Comparison of ENCODE assay signal across 1 fruit fly cellular context in genomic region chr2L:18957142-18957674, dm6.
TF ChIP-seq lines count a peak whose summit lies in the region.

Bhmt (minus strand) TSS chr2L:18957311.

TF ChIP-seq in whole organism, embryonic, 481 proteins besides CTCF, POLR2A, EP300 and RAD21 (continued from another document and continues in another):
- TF ChIP-seq CG16815 (GFP tag; optimal IDR thresholded peaks at IDR 0.05; lab: Kevin White, UChicago) (no peak), CG4360 (GFP tag; IDR thresholded peaks at IDR 0.05; lab: Robert Waterston, UW) (no peak), jumu (GFP tag; optimal IDR thresholded peaks at IDR 0.05; lab: Kevin White, UChicago) (no peak), CG1603 (tag; optimal IDR thresholded peaks at IDR 0.05; lab: Kevin White, UChicago) (no peak), seq (GFP tag; IDR thresholded peaks at IDR 0.05; lab: Robert Waterston, UW) (peak; percentile 64), dan (GFP tag; IDR thresholded peaks at IDR 0.05; lab: Robert Waterston, UW) (no peak), chinmo (GFP tag; IDR thresholded peaks at IDR 0.05; lab: Robert Waterston, UW; ENCODE audit: partially characterized antibody) (no peak), Xbp1 (GFP tag; optimal IDR thresholded peaks at IDR 0.05; lab: Kevin White, UChicago) (peak; percentile 57), ham (GFP tag; IDR thresholded peaks at IDR 0.05; lab: Robert Waterston, UW) (no peak), tup (GFP tag; optimal IDR thresholded peaks at IDR 0.05; lab: Kevin White, UChicago) (no peak), Camta (GFP tag; optimal IDR thresholded peaks at IDR 0.05; lab: Kevin White, UChicago) (no peak), Atf6 (GFP tag; IDR thresholded peaks at IDR 0.05; lab: Robert Waterston, UW) (peak; percentile 73), Poxn (GFP tag; IDR thresholded peaks at IDR 0.05; lab: Robert Waterston, UW) (0 out of 2 replicates have a peak, but pooled peaks have one; percentile 23), gt (GFP tag; IDR thresholded peaks at IDR 0.05; lab: Robert Waterston, UW) (no peak), Sox100B (GFP tag; optimal IDR thresholded peaks at IDR 0.05; lab: Kevin White, UChicago) (peak; percentile 56), D19B (GFP tag; optimal IDR thresholded peaks at IDR 0.05; lab: Kevin White, UChicago) (peak; percentile 53), Neu2 (GFP tag; optimal IDR thresholded peaks at IDR 0.05; lab: Kevin White, UChicago; ENCODE audit: borderline replicate concordance) (no peak), CG8290 (GFP tag; optimal IDR thresholded peaks at IDR 0.05; lab: Kevin White, UChicago) (no peak), CG8290 (tag; optimal IDR thresholded peaks at IDR 0.05; lab: Kevin White, UChicago) (peak in 1 of 2 experiments; percentile 2), dmrt99B (tag; optimal IDR thresholded peaks at IDR 0.05; lab: Kevin White, UChicago) (peak; percentile 71), br (optimal IDR thresholded peaks at IDR 0.05; lab: Kevin White, UChicago) (no peak), phol (tag; optimal IDR thresholded peaks at IDR 0.05; lab: Kevin White, UChicago) (peak; percentile 53), YL-1 (GFP tag; optimal IDR thresholded peaks at IDR 0.05; lab: Kevin White, UChicago) (peak; percentile 29), dimm (GFP tag; IDR thresholded peaks at IDR 0.05; lab: Robert Waterston, UW) (no peak), TFAM (GFP tag; optimal IDR thresholded peaks at IDR 0.05; lab: Kevin White, UChicago) (no peak), onecut (GFP tag; IDR thresholded peaks at IDR 0.05; lab: Robert Waterston, UW) (no peak), Dbx (GFP tag; IDR thresholded peaks at IDR 0.05; lab: Robert Waterston, UW) (peak; percentile 78; the same call in 2 of the 3 replicates), gsb (GFP tag; IDR thresholded peaks at IDR 0.05; lab: Robert Waterston, UW) (0 out of 2 replicates have a peak, but pooled peaks have one; percentile 57), CkIIα-i1 (GFP tag; IDR thresholded peaks at IDR 0.05; lab: Robert Waterston, UW) (no peak), CG12071 (GFP tag; optimal IDR thresholded peaks at IDR 0.05; lab: Kevin White, UChicago) (peak; percentile 13), usp (GFP tag; optimal IDR thresholded peaks at IDR 0.05; lab: Kevin White, UChicago) (no peak), tll (GFP tag; optimal IDR thresholded peaks at IDR 0.05; lab: Kevin White, UChicago) (no peak), Dref (GFP tag; IDR thresholded peaks at IDR 0.05; lab: Robert Waterston, UW) (no peak), hb (GFP tag; IDR thresholded peaks at IDR 0.05; lab: Robert Waterston, UW; ENCODE audit: partially characterized antibody) (no peak), kay (GFP tag; optimal IDR thresholded peaks at IDR 0.05; lab: Kevin White, UChicago) (no peak), Mrtf (GFP tag; IDR thresholded peaks at IDR 0.05; lab: Robert Waterston, UW) (peak; percentile 56; the same call in 1 of the 3 replicates), CG1024 (GFP tag; IDR thresholded peaks at IDR 0.05; lab: Robert Waterston, UW) (peak; percentile 42; the same call in 1 of the 2 replicates), CG13123 (GFP tag; optimal IDR thresholded peaks at IDR 0.05; lab: Kevin White, UChicago) (no peak), her (GFP tag; optimal IDR thresholded peaks at IDR 0.05; lab: Kevin White, UChicago) (no peak), CG15269 (tag; optimal IDR thresholded peaks at IDR 0.05; lab: Kevin White, UChicago) (peak; percentile 87), CG17385 (GFP tag; optimal IDR thresholded peaks at IDR 0.05; lab: Kevin White, UChicago) (peak; percentile 62), Trl (optimal IDR thresholded peaks at IDR 0.05; lab: Kevin White, UChicago) (no peak), Trl (GFP tag; optimal IDR thresholded peaks at IDR 0.05; lab: Kevin White, UChicago) (no peak), gro (GFP tag; optimal IDR thresholded peaks at IDR 0.05; lab: Kevin White, UChicago) (no peak), CG10209 (GFP tag; optimal IDR thresholded peaks at IDR 0.05; lab: Kevin White, UChicago) (peak; percentile 54), Oaz (GFP tag; IDR thresholded peaks at IDR 0.05; lab: Robert Waterston, UW) (no peak), CG11504 (tag; optimal IDR thresholded peaks at IDR 0.05; lab: Kevin White, UChicago) (no peak), CG13296 (GFP tag; optimal IDR thresholded peaks at IDR 0.05; lab: Kevin White, UChicago) (peak; percentile 78), CG4424 (GFP tag; optimal IDR thresholded peaks at IDR 0.05; lab: Kevin White, UChicago) (peak; percentile 45), rib (GFP tag; IDR thresholded peaks at IDR 0.05; lab: Robert Waterston, UW) (peak; percentile 16; the same call in 1 of the 2 replicates), CG3407 (GFP tag; optimal IDR thresholded peaks at IDR 0.05; lab: Kevin White, UChicago) (peak; percentile 8), ttk (GFP tag; IDR thresholded peaks at IDR 0.05; lab: Robert Waterston, UW) (no peak), D (optimal IDR thresholded peaks at IDR 0.05; lab: Kevin White, UChicago) (no peak), D (GFP tag; optimal IDR thresholded peaks at IDR 0.05; lab: Kevin White, UChicago) (peak; percentile 5), Fer1 (GFP tag; optimal IDR thresholded peaks at IDR 0.05; lab: Kevin White, UChicago) (peak; percentile 76), CG6854 (GFP tag; optimal IDR thresholded peaks at IDR 0.05; lab: Kevin White, UChicago) (peak; percentile 59), Sin3A (optimal IDR thresholded peaks at IDR 0.05; lab: Kevin White, UChicago) (no peak), gcm2 (GFP tag; optimal IDR thresholded peaks at IDR 0.05; lab: Kevin White, UChicago) (no peak), CG10147 (GFP tag; optimal IDR thresholded peaks at IDR 0.05; lab: Kevin White, UChicago) (peak; percentile 65), NC2β (GFP tag; optimal IDR thresholded peaks at IDR 0.05; lab: Kevin White, UChicago) (no peak), tna (GFP tag; IDR thresholded peaks at IDR 0.05; lab: Robert Waterston, UW; ENCODE audit: partially characterized antibody) (no peak), CG14050 (GFP tag; IDR thresholded peaks at IDR 0.05; lab: Robert Waterston, UW) (peak; percentile 31; the same call in 1 of the 3 replicates), sc (optimal IDR thresholded peaks at IDR 0.05; lab: Kevin White, UChicago) (no peak), sc (GFP tag; optimal IDR thresholded peaks at IDR 0.05; lab: Kevin White, UChicago) (no peak), CG34376 (GFP tag; optimal IDR thresholded peaks at IDR 0.05; lab: Kevin White, UChicago) (peak; percentile 43), pum (GFP tag; optimal IDR thresholded peaks at IDR 0.05; lab: Kevin White, UChicago) (no peak), trem (tag; optimal IDR thresholded peaks at IDR 0.05; lab: Kevin White, UChicago) (peak; percentile 33), eve (GFP tag; optimal IDR thresholded peaks at IDR 0.05; lab: Kevin White, UChicago) (no peak), Kr (GFP tag; optimal IDR thresholded peaks at IDR 0.05; lab: Kevin White, UChicago) (no peak), CG11247 (GFP tag; IDR thresholded peaks at IDR 0.05; lab: Robert Waterston, UW) (peak; percentile 74), CG7839 (tag; optimal IDR thresholded peaks at IDR 0.05; lab: Kevin White, UChicago) (peak; percentile 84), twi (tag; optimal IDR thresholded peaks at IDR 0.05; lab: Kevin White, UChicago) (peak; percentile 28), CG17912 (GFP tag; optimal IDR thresholded peaks at IDR 0.05; lab: Kevin White, UChicago) (no peak), Sry-β (GFP tag; optimal IDR thresholded peaks at IDR 0.05; lab: Kevin White, UChicago) (no peak), lab (GFP tag; optimal IDR thresholded peaks at IDR 0.05; lab: Kevin White, UChicago) (peak; percentile 89), CG10654 (GFP tag; optimal IDR thresholded peaks at IDR 0.05; lab: Kevin White, UChicago) (peak; percentile 52), repo (GFP tag; optimal IDR thresholded peaks at IDR 0.05; lab: Kevin White, UChicago) (no peak), CG6272 (GFP tag; IDR thresholded peaks at IDR 0.05; lab: Robert Waterston, UW) (0 out of 2 replicates have a peak, but pooled peaks have one; percentile 24), B-H2 (GFP tag; optimal IDR thresholded peaks at IDR 0.05; lab: Kevin White, UChicago) (peak; percentile 46), CG7987 (GFP tag; optimal IDR thresholded peaks at IDR 0.05; lab: Kevin White, UChicago) (peak; percentile 17), Opbp (GFP tag; IDR thresholded peaks at IDR 0.05; lab: Robert Waterston, UW; ENCODE audit: partially characterized antibody) (no peak), vfl (GFP tag; optimal IDR thresholded peaks at IDR 0.05; lab: Kevin White, UChicago) (no peak), CG8478 (optimal IDR thresholded peaks at IDR 0.05; lab: Kevin White, UChicago) (no peak), Usf (GFP tag; optimal IDR thresholded peaks at IDR 0.05; lab: Kevin White, UChicago) (no peak), CG13775 (GFP tag; optimal IDR thresholded peaks at IDR 0.05; lab: Kevin White, UChicago) (peak; percentile 51), CG6254 (GFP tag; optimal IDR thresholded peaks at IDR 0.05; lab: Kevin White, UChicago) (peak; percentile 15), cato (GFP tag; optimal IDR thresholded peaks at IDR 0.05; lab: Kevin White, UChicago; ENCODE audit: borderline replicate concordance) (no peak), prd (optimal IDR thresholded peaks at IDR 0.05; lab: Kevin White, UChicago) (no peak), prd (GFP tag; IDR thresholded peaks at IDR 0.05; lab: Robert Waterston, UW) (peak; percentile 66), hth (optimal IDR thresholded peaks at IDR 0.05; lab: Kevin White, UChicago) (no peak), Hey (tag; optimal IDR thresholded peaks at IDR 0.05; lab: Kevin White, UChicago) (no peak), scrt (GFP tag; optimal IDR thresholded peaks at IDR 0.05; lab: Kevin White, UChicago) (peak; percentile 66), dysf (GFP tag; IDR thresholded peaks at IDR 0.05; lab: Robert Waterston, UW) (peak; percentile 80), Sry-δ (GFP tag; optimal IDR thresholded peaks at IDR 0.05; lab: Kevin White, UChicago) (no peak), CG17186 (GFP tag; optimal IDR thresholded peaks at IDR 0.05; lab: Kevin White, UChicago) (no peak), Fer3 (tag; optimal IDR thresholded peaks at IDR 0.05; lab: Kevin White, UChicago) (peak; percentile 85), CrebB (tag; optimal IDR thresholded peaks at IDR 0.05; lab: Kevin White, UChicago) (peak; percentile 38), aop (GFP tag; IDR thresholded peaks at IDR 0.05; lab: Robert Waterston, UW) (no peak), CG9437 (GFP tag; optimal IDR thresholded peaks at IDR 0.05; lab: Kevin White, UChicago) (peak; percentile 35), CG1792 (GFP tag; optimal IDR thresholded peaks at IDR 0.05; lab: Kevin White, UChicago) (no peak), stc (GFP tag; IDR thresholded peaks at IDR 0.05; lab: Robert Waterston, UW) (peak; percentile 68), luna (GFP tag; optimal IDR thresholded peaks at IDR 0.05; lab: Kevin White, UChicago) (no peak), CG31388 (GFP tag; optimal IDR thresholded peaks at IDR 0.05; lab: Kevin White, UChicago) (no peak), Rfx (GFP tag; IDR thresholded peaks at IDR 0.05; lab: Robert Waterston, UW) (peak; percentile 86), MBD-R2 (GFP tag; IDR thresholded peaks at IDR 0.05; lab: Robert Waterston, UW) (peak; percentile 72), CG12942 (GFP tag; optimal IDR thresholded peaks at IDR 0.05; lab: Kevin White, UChicago) (peak; percentile 11), CG31224 (GFP tag; IDR thresholded peaks at IDR 0.05; lab: Robert Waterston, UW) (peak; percentile 58), zen (tag; optimal IDR thresholded peaks at IDR 0.05; lab: Kevin White, UChicago) (peak; percentile 10), NfI (GFP tag; optimal IDR thresholded peaks at IDR 0.05; lab: Kevin White, UChicago) (peak; percentile 70), BtbVII (GFP tag; optimal IDR thresholded peaks at IDR 0.05; lab: Kevin White, UChicago) (peak; percentile 74), toy (GFP tag; IDR thresholded peaks at IDR 0.05; lab: Robert Waterston, UW) (peak; percentile 40; the same call in 1 of the 2 replicates), Tbp (GFP tag; optimal IDR thresholded peaks at IDR 0.05; lab: Kevin White, UChicago) (no peak), Dip3 (GFP tag; optimal IDR thresholded peaks at IDR 0.05; lab: Kevin White, UChicago) (no peak), dm (GFP tag; optimal IDR thresholded peaks at IDR 0.05; lab: Kevin White, UChicago) (no peak), CG33213 (GFP tag; optimal IDR thresholded peaks at IDR 0.05; lab: Kevin White, UChicago) (no peak), GATAe (GFP tag; conservative IDR thresholded peaks at IDR 0.05; lab: Robert Waterston, UW) (no peak; the same call in 1 of the 2 replicates), al (GFP tag; IDR thresholded peaks at IDR 0.05; lab: Robert Waterston, UW) (peak; percentile 74), corto (GFP tag; optimal IDR thresholded peaks at IDR 0.05; lab: Kevin White, UChicago) (peak; percentile 88), CG7928 (GFP tag; optimal IDR thresholded peaks at IDR 0.05; lab: Kevin White, UChicago) (peak; percentile 6), CG9932 (GFP tag; IDR thresholded peaks at IDR 0.05; lab: Robert Waterston, UW) (peak; percentile 69), fu2 (GFP tag; optimal IDR thresholded peaks at IDR 0.05; lab: Kevin White, UChicago) (no peak), dati (GFP tag; IDR thresholded peaks at IDR 0.05; lab: Robert Waterston, UW) (no peak), bbx (GFP tag; IDR thresholded peaks at IDR 0.05; lab: Robert Waterston, UW; ENCODE audit: partially characterized antibody) (no peak), CG17802 (tag; optimal IDR thresholded peaks at IDR 0.05; lab: Kevin White, UChicago) (no peak), D19A (tag; optimal IDR thresholded peaks at IDR 0.05; lab: Kevin White, UChicago) (peak; percentile 81), org-1 (GFP tag; optimal IDR thresholded peaks at IDR 0.05; lab: Kevin White, UChicago) (peak; percentile 37), CG9797 (GFP tag; optimal IDR thresholded peaks at IDR 0.05; lab: Kevin White, UChicago) (no peak), CG4328 (GFP tag; optimal IDR thresholded peaks at IDR 0.05; lab: Kevin White, UChicago) (peak; percentile 0), Eip74EF (GFP tag; optimal IDR thresholded peaks at IDR 0.05; lab: Kevin White, UChicago) (peak in 1 of 2 experiments; percentile 47), Hr51 (GFP tag; optimal IDR thresholded peaks at IDR 0.05; lab: Kevin White, UChicago) (no peak), CG11723 (GFP tag; optimal IDR thresholded peaks at IDR 0.05; lab: Kevin White, UChicago) (no peak), CG14860 (GFP tag; IDR thresholded peaks at IDR 0.05; lab: Robert Waterston, UW; ENCODE audit: partially characterized antibody) (no peak), CG14965 (GFP tag; optimal IDR thresholded peaks at IDR 0.05; lab: Kevin White, UChicago; ENCODE audit: borderline replicate concordance) (no peak), mld (GFP tag; IDR thresholded peaks at IDR 0.05; lab: Robert Waterston, UW; ENCODE audit: partially characterized antibody) (no peak)
